Worm (Caenorhabditis elegans) whole organism, L3 larva: Measurements from ENCODE around the gene T14G12.12.
A peak's percentile ranks its signal among the peaks of the same experiment; 100 is the strongest.

ENCODE experiments used
- R02D3.7 ChIP-seq: fragments of 150-350 bp; optimal IDR thresholded peaks from 2 replicates; lab custom pipeline; 2014; ENCODE audit warnings: missing biosample characterization, missing genetic modification characterization
- ama-1 ChIP-seq: fragments of 150-350 bp; optimal IDR thresholded peaks from 2 replicates; lab custom pipeline; 2018
- ceh-16 ChIP-seq: sonication (generic microtip); optimal IDR thresholded peaks from 2 replicates; lab custom pipeline; 2017; ENCODE audit warnings: missing biosample characterization, missing genetic modification characterization
- ceh-82 ChIP-seq: fragments of 150-350 bp; optimal IDR thresholded peaks from 2 replicates; lab custom pipeline; 2014; ENCODE audit warnings: missing biosample characterization, missing genetic modification characterization
- ceh-9 ChIP-seq: sonication (generic microtip); optimal IDR thresholded peaks from 2 replicates; lab custom pipeline; 2018; ENCODE audit warnings: missing biosample characterization, missing genetic modification characterization
- daf-12 ChIP-seq: fragments of 150-350 bp; optimal IDR thresholded peaks from 2 replicates; lab custom pipeline; 2014; ENCODE audit warnings: missing biosample characterization, missing genetic modification reagents, missing genetic modification characterization
- egl-27 ChIP-seq: sonication (generic microtip); optimal IDR thresholded peaks from 4 replicates; lab custom pipeline; 2017; ENCODE audit warnings: missing biosample characterization, missing genetic modification reagents, missing genetic modification characterization
- egl-5 ChIP-seq: fragments of 150-350 bp; optimal IDR thresholded peaks from 2 replicates; lab custom pipeline; 2017; ENCODE audit warnings: missing biosample characterization, missing genetic modification reagents, missing genetic modification characterization, inconsistent platforms
- elt-1 ChIP-seq: fragments of 150-350 bp; optimal IDR thresholded peaks from 2 replicates; lab custom pipeline; 2014; ENCODE audit warnings: missing biosample characterization, missing genetic modification characterization
- elt-2 ChIP-seq: sonication (generic microtip); optimal IDR thresholded peaks from 2 replicates; lab custom pipeline; 2016; ENCODE audit warnings: missing genetic modification reagents, mild to moderate bottlenecking, missing genetic modification characterization, missing compliant biosample characterization
- elt-3 ChIP-seq, 3 experiments: fragments of 150-350 bp in 1 of 3; sonication (generic microtip) in 2 of 3; optimal IDR thresholded peaks; 2 replicates in 2 of 3; 4 replicates in 1 of 3; lab custom pipeline; 2014 to 2017; ENCODE audit warnings: missing biosample characterization in 3 of 3, missing genetic modification characterization in 3 of 3
- eor-1 ChIP-seq, 2 experiments: fragments of 150-350 bp; optimal IDR thresholded peaks; 2 replicates each; lab custom pipeline; 2014 to 2018; ENCODE audit warnings: missing biosample characterization in 2 of 2, missing genetic modification characterization in 2 of 2
- fkh-10 ChIP-seq: sonication (generic microtip); optimal IDR thresholded peaks from 2 replicates; lab custom pipeline; 2017; ENCODE audit warnings: missing biosample characterization, missing genetic modification reagents, missing genetic modification characterization
- fos-1 ChIP-seq: fragments of 150-350 bp; optimal IDR thresholded peaks from 2 replicates; lab custom pipeline; 2014; ENCODE audit warnings: missing biosample characterization, missing genetic modification characterization
- hmg-11 ChIP-seq: sonication (generic microtip); optimal IDR thresholded peaks from 2 replicates; lab custom pipeline; 2016; ENCODE audit warnings: missing genetic modification characterization, missing compliant biosample characterization
- jun-1 ChIP-seq: fragments of 150-350 bp; optimal IDR thresholded peaks from 2 replicates; lab custom pipeline; 2014; ENCODE audit warnings: missing biosample characterization, missing genetic modification reagents, missing genetic modification characterization
- lin-15B ChIP-seq: fragments of 150-350 bp; optimal IDR thresholded peaks from 2 replicates; lab custom pipeline; 2014; ENCODE audit warnings: missing biosample characterization, missing genetic modification characterization
- lin-39 ChIP-seq: fragments of 150-350 bp; optimal IDR thresholded peaks from 2 replicates; lab custom pipeline; 2018; ENCODE audit warnings: missing biosample characterization, missing genetic modification reagents, missing genetic modification characterization
- lsy-12 ChIP-seq: sonication (generic microtip); optimal IDR thresholded peaks from 2 replicates; lab custom pipeline; 2016; ENCODE audit warnings: mild to moderate bottlenecking, missing genetic modification characterization, missing compliant biosample characterization
- mdl-1 ChIP-seq: fragments of 150-350 bp; optimal IDR thresholded peaks from 2 replicates; lab custom pipeline; 2014; ENCODE audit warnings: missing biosample characterization, missing genetic modification characterization
- mml-1 ChIP-seq: fragments of 150-350 bp; sonication (generic microtip); optimal IDR thresholded peaks from 3 replicates; lab custom pipeline; 2014; ENCODE audit warnings: missing biosample characterization, missing genetic modification characterization
- nfya-1 ChIP-seq: sonication (generic microtip); optimal IDR thresholded peaks from 2 replicates; lab custom pipeline; 2017; ENCODE audit warnings: missing genetic modification characterization, mild to moderate bottlenecking, missing compliant biosample characterization, antibody characterized with exemption, moderate library complexity; ENCODE audit not compliant: insufficient read depth
- nhr-11 ChIP-seq: fragments of 150-350 bp; optimal IDR thresholded peaks from 2 replicates; lab custom pipeline; 2014; ENCODE audit warnings: missing biosample characterization, missing genetic modification characterization
- nhr-12 ChIP-seq: fragments of 150-350 bp; optimal IDR thresholded peaks from 2 replicates; lab custom pipeline; 2014; ENCODE audit warnings: missing biosample characterization, missing genetic modification characterization
- nhr-23 ChIP-seq: fragments of 150-350 bp; optimal IDR thresholded peaks from 2 replicates; lab custom pipeline; 2014; ENCODE audit warnings: missing biosample characterization, missing genetic modification reagents, missing genetic modification characterization
- nhr-237 ChIP-seq: fragments of 150-350 bp; optimal IDR thresholded peaks from 2 replicates; lab custom pipeline; 2014; ENCODE audit warnings: missing biosample characterization, missing genetic modification characterization
- nhr-25 ChIP-seq: sonication (generic microtip); optimal IDR thresholded peaks from 2 replicates; lab custom pipeline; 2017; ENCODE audit warnings: missing biosample characterization, missing genetic modification characterization
- nhr-28 ChIP-seq: fragments of 150-350 bp; optimal IDR thresholded peaks from 2 replicates; lab custom pipeline; 2014; ENCODE audit warnings: missing biosample characterization, missing genetic modification characterization
- nhr-43 ChIP-seq: sonication (generic microtip); optimal IDR thresholded peaks from 2 replicates; lab custom pipeline; 2016; ENCODE audit warnings: mild to moderate bottlenecking, missing genetic modification characterization, missing compliant biosample characterization; ENCODE audit not compliant: poor library complexity, severe bottlenecking
- nhr-76 ChIP-seq: fragments of 150-350 bp; sonication (generic microtip); optimal IDR thresholded peaks from 5 replicates; lab custom pipeline; 2014; ENCODE audit warnings: missing biosample characterization, missing genetic modification characterization
- nhr-77 ChIP-seq: fragments of 150-350 bp; optimal IDR thresholded peaks from 2 replicates; lab custom pipeline; 2014; ENCODE audit warnings: missing biosample characterization, missing genetic modification characterization
- pqm-1 ChIP-seq: fragments of 150-350 bp; optimal IDR thresholded peaks from 2 replicates; lab custom pipeline; 2017; ENCODE audit warnings: missing biosample characterization, missing genetic modification characterization, inconsistent platforms
- sea-2 ChIP-seq: fragments of 150-350 bp; sonication (generic microtip); optimal IDR thresholded peaks from 4 replicates; lab custom pipeline; 2014; ENCODE audit warnings: missing biosample characterization, missing genetic modification reagents, missing genetic modification characterization
- snpc-4 ChIP-seq: fragments of 150-350 bp; optimal IDR thresholded peaks from 2 replicates; lab custom pipeline; 2014; ENCODE audit warnings: missing biosample characterization, missing genetic modification characterization
- tbx-2 ChIP-seq: sonication (generic microtip); optimal IDR thresholded peaks from 2 replicates; lab custom pipeline; 2016; ENCODE audit warnings: mild to moderate bottlenecking, missing genetic modification characterization, missing compliant biosample characterization
- unc-39 ChIP-seq: sonication (generic microtip); optimal IDR thresholded peaks from 4 replicates; lab custom pipeline; 2017; ENCODE audit warnings: missing biosample characterization, missing genetic modification characterization
- unc-62 ChIP-seq: fragments of 150-350 bp; sonication (generic microtip); optimal IDR thresholded peaks from 4 replicates; lab custom pipeline; 2014; ENCODE audit warnings: missing biosample characterization, missing genetic modification reagents, missing genetic modification characterization
- zag-1 ChIP-seq: fragments of 150-350 bp; optimal IDR thresholded peaks from 2 replicates; lab custom pipeline; 2014; ENCODE audit warnings: missing biosample characterization, missing genetic modification characterization

The T14G12.12 gene

DNA sequence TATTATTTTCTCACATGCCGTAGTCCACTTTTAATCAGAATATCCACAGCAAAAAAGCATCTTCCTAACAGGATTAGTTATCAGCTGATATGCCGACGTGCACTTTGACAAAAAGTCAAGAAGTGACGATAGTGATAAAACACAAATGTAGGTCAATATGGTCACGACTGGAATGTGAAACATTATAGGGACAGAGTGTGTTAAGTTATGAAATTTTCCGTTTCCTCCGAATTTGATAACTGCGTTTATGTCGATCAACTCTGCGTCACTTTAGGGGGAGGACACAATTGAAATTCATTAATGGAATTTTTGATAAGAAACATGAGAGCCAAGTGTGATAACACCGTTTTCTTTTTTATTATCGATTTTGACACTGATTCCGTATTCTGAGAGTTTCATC lies 29.3 kb downstream of the T14G12.12 start, which contains the start of gene aex-4:
aex-4 (plus strand) TSS at position 312 of the 400 bp plus-strand sequence.
- TF ChIP-seq elt-2 (tag; lab: Kevin White, UChicago) (peak; percentile 97), jun-1 (tag; lab: Kevin White, UChicago) (peak; percentile 45), pqm-1 (peak; percentile 96), elt-3 (tag; optimal IDR thresholded peaks at IDR 0.05; lab: Kevin White, UChicago) (no peak)

DNA sequence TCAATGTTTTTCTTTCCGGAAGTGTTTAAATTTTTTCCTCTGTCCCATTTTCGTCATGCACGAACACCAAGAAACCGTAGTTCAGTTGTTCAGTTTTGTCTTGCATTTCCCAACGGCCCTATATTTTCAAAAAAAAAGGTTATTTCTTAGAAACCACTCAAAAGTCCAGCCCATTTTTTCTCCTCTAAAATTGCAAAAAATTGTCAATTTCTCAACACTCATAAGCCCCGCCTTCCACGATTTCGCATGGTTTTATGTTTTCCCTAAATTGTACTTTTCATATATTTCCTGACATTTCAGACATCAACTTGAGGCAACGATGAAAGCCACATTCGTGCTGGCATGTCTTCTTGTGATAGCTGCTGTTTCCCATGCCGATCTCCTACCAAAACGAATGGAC lies 31.0 kb downstream of the T14G12.12 start, which contains the start of gene nlp-1:
nlp-1 (plus strand) TSS at position 301 of the 400 bp plus-strand sequence.
- TF ChIP-seq daf-12 (no peak), lin-39 (tag; lab: Kevin White, UChicago) (no peak), ceh-9 (tag; lab: Kevin White, UChicago) (no peak), nhr-11 (tag; lab: Kevin White, UChicago) (no peak), zag-1 (tag; lab: Kevin White, UChicago) (no peak), lsy-12 (tag; lab: Kevin White, UChicago) (no peak), nhr-77 (tag; lab: Kevin White, UChicago) (no peak), nfya-1 (tag; lab: Kevin White, UChicago) (no peak), lin-15B (tag; lab: Kevin White, UChicago) (no peak), nhr-25 (no peak), pqm-1 (no peak), mml-1 (no peak), fos-1 (tag; lab: Kevin White, UChicago) (no peak), unc-62 (no peak), nhr-12 (no peak), ceh-16 (no peak), nhr-28 (tag; lab: Kevin White, UChicago) (no peak), eor-1 (tag; optimal IDR thresholded peaks at IDR 0.05; lab: Kevin White, UChicago) (no peak), nhr-23 (tag; lab: Kevin White, UChicago) (no peak), snpc-4 (tag; lab: Kevin White, UChicago) (no peak)

DNA sequence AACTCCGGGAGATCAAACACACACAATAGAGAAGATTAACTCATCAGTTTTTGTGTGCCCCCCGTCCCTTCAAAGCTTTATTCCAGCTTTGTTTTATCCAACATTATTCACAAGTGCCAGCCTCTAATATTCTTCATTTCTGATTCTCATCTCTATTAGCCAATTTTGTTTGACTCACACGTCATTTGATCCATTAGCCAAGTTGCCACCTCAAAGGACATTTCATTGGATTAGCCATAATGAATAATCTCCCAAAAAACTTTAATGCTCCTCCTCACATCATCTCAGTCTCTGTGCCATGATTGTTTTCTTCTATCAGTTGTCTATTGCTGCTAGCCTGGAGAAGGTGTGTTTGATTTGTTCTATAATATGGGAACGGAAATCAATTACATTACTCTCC lies 32.9 kb downstream of the T14G12.12 start:
- TF ChIP-seq tbx-2 (tag; lab: Kevin White, UChicago) (no peak), nhr-43 (tag; lab: Kevin White, UChicago) (no peak)

DNA sequence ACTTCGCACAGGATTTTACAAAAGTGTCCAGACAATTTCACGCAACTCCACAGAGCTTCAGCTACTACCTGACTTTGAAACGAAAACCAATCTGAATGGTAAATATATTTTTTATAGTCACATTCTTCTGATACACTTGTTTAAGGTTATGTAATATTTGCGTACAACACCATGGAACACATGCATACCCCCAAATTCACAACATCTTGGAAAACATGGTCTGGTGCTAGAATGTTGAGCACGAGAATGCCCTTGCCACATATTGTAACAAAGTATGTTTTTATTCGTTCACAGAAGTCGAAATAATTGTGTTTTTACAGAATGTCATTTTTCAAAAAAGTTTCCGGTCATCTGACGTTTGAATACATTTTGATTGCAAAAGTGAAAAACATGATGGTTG lies 42.5 kb downstream of the T14G12.12 start:
- TF ChIP-seq jun-1 (tag; lab: Kevin White, UChicago) (no peak), hmg-11 (tag; lab: Kevin White, UChicago) (no peak), egl-27 (no peak), egl-5 (tag; lab: Kevin White, UChicago) (no peak), nhr-23 (tag; lab: Kevin White, UChicago) (no peak), fkh-10 (GFP tag; lab: Kevin White, UChicago) (no peak)

DNA sequence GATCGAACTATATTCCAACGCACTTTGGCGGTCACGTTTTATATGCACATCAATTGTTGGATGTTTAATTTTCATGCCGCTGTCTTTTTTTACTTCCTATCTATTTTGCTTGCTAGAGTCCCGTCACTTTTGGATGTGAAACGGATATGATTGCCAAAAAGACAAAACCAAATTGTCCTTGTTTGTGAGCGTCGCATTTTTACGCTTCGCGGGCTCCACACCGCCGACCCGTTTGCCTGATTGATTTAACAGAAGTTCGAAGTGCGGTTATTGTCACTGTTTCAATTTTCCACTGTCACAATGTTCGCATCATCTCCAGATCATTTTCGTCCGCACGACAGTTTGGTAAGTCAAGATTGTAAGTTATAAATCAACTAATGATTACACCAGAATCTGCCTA lies 43.5 kb downstream of the T14G12.12 start, which contains the start of gene C01C4.2:
C01C4.2 (plus strand) TSS at position 301 of the 400 bp plus-strand sequence.
- TF ChIP-seq ceh-9 (tag; lab: Kevin White, UChicago) (no peak), mml-1 (no peak), ceh-82 (tag; lab: Kevin White, UChicago) (no peak), snpc-4 (tag; lab: Kevin White, UChicago) (no peak), unc-39 (no peak), lin-15B (tag; lab: Kevin White, UChicago) (no peak), tbx-2 (tag; lab: Kevin White, UChicago) (no peak), mdl-1 (no peak), nhr-76 (tag; lab: Kevin White, UChicago) (no peak), elt-3 (tag; optimal IDR thresholded peaks at IDR 0.05; lab: Kevin White, UChicago) (no peak), sea-2 (GFP tag; lab: Kevin White, UChicago) (no peak), nhr-28 (tag; lab: Kevin White, UChicago) (no peak), elt-1 (tag; lab: Kevin White, UChicago) (no peak), lin-39 (tag; lab: Kevin White, UChicago) (no peak), R02D3.7 (tag; lab: Kevin White, UChicago) (no peak), unc-62 (no peak), nfya-1 (tag; lab: Kevin White, UChicago) (no peak), nhr-237 (tag; lab: Kevin White, UChicago) (no peak), ama-1 (lab: Kevin White, UChicago) (no peak)
